Worm (Caenorhabditis elegans) whole organism, young adult: ENCODE measurements around the gene fbxc-32.

Experiments
- B0336.3 ChIP-seq: fragments of 200-800 bp; sonication (Bioruptor generic); IDR thresholded peaks from 2 replicates; pipeline ENCODE4 v1.3.6; 2022; ENCODE audit warnings: missing genetic modification characterization, missing compliant biosample characterization
- F49E8.2 ChIP-seq: sonication (generic microtip); optimal IDR thresholded peaks from 3 replicates; lab custom pipeline; 2017; ENCODE audit warnings: missing genetic modification characterization, mild to moderate bottlenecking, missing compliant biosample characterization, antibody characterized with exemption, moderate library complexity; ENCODE audit not compliant: insufficient read depth
- T26A5.8 ChIP-seq: sonication (generic microtip); optimal IDR thresholded peaks from 2 replicates; lab custom pipeline; 2016; ENCODE audit warnings: missing genetic modification characterization, missing compliant biosample characterization
- ets-4 ChIP-seq: fragments of 200-800 bp; sonication (Bioruptor generic); optimal IDR thresholded peaks from 2 replicates; lab custom pipeline; 2018; ENCODE audit warnings: mild to moderate bottlenecking, missing genetic modification characterization, missing compliant biosample characterization
- hlh-26 ChIP-seq: fragments of 200-800 bp; sonication (Bioruptor generic); conservative IDR thresholded peaks from 2 replicates; pipeline ENCODE4 v1.3.6; 2022; ENCODE audit warnings: missing genetic modification reagents, missing genetic modification characterization, missing compliant biosample characterization
- hmg-1.2 ChIP-seq: fragments of 200-800 bp; sonication (Bioruptor generic); IDR thresholded peaks from 2 replicates; pipeline ENCODE4 v1.3.6; 2022; ENCODE audit warnings: missing genetic modification reagents, missing genetic modification characterization, missing compliant biosample characterization
- nhr-80 ChIP-seq: sonication (generic microtip); optimal IDR thresholded peaks from 2 replicates; lab custom pipeline; 2016; ENCODE audit warnings: missing genetic modification characterization, missing compliant biosample characterization
- snpc-1.3 ChIP-seq: sonication (generic microtip); optimal IDR thresholded peaks from 2 replicates; lab custom pipeline; 2017; ENCODE audit warnings: missing genetic modification characterization, mild to moderate bottlenecking, missing compliant biosample characterization, antibody characterized with exemption, moderate library complexity, missing genotype, missing genetic modification reagents; ENCODE audit not compliant: insufficient read depth

- TF ChIP-seq nhr-80 (tag; lab: Kevin White, UChicago), result no peak
- TF ChIP-seq hlh-26, result no peak
- no peak for TF ChIP-seq snpc-1.3
- TF ChIP-seq F49E8.2 (tag; lab: Kevin White, UChicago), result no peak
- TF ChIP-seq ets-4 (GFP tag; lab: Kevin White, UChicago), result no peak
- TF ChIP-seq T26A5.8 (tag; lab: Kevin White, UChicago), result no peak
- no peak for TF ChIP-seq hmg-1.2 (GFP tag; lab: Robert Waterston, UW)
- no peak for TF ChIP-seq B0336.3 (GFP tag; lab: Robert Waterston, UW)
These were observed 20.7 kb downstream of the fbxc-32 start, which contains the start of gene R07C3.13 for ce11 chrII:927331-927730.
